Worm (Caenorhabditis elegans): ENCODE data around the gene T20G5.9.

The T20G5.9 gene

DNA sequence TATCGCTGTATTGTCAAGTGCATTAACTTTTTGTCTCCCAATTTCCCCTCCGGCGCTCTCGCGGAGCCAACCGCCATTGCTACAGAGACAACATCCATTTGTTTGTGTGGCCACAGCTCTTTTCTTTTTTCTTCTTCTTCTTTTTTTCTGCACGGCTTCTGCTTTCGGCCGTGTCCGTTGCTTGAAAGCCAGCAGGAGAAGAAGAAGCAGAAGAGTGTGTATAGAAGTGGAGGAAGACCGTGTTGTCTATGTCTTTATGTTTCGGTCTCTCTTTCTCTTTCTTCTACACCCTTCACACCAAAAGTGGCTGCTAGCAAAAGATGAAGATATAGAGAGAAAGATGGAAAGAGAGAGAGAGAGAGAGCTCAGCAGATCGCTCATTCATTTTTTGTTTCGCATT is 21.8 kb upstream of the T20G5.9 start:
- peak; percentile 13 for TF ChIP-seq unc-86 (tag; optimal IDR thresholded peaks at IDR 0.05)
- TF ChIP-seq lin-35 (GFP tag; optimal IDR thresholded peaks at IDR 0.05), result no peak
- TF ChIP-seq C04F5.9 (tag; optimal IDR thresholded peaks at IDR 0.05), result no peak
- peak; percentile 10 for TF ChIP-seq F16B12.6 (tag; optimal IDR thresholded peaks at IDR 0.05)
- peak; percentile 49 for TF ChIP-seq fkh-8 (tag; optimal IDR thresholded peaks at IDR 0.05)
- peak; percentile 59 for TF ChIP-seq fkh-10 (GFP tag; optimal IDR thresholded peaks at IDR 0.05)
- TF ChIP-seq lin-14 (GFP tag; optimal IDR thresholded peaks at IDR 0.05), result peak; percentile 75
- peak in 1 of 3 experiments; percentile 39 for TF ChIP-seq ceh-82 (tag; optimal IDR thresholded peaks at IDR 0.05)
- peak; percentile 22 to 25 for TF ChIP-seq efl-1 (optimal IDR thresholded peaks at IDR 0.05)
- no peak for TF ChIP-seq efl-1 (GFP tag; optimal IDR thresholded peaks at IDR 0.05 in 1 of 2)
- TF ChIP-seq dpl-1 (GFP tag; optimal IDR thresholded peaks at IDR 0.05), result peak in 1 of 3 experiments; percentile 21

DNA sequence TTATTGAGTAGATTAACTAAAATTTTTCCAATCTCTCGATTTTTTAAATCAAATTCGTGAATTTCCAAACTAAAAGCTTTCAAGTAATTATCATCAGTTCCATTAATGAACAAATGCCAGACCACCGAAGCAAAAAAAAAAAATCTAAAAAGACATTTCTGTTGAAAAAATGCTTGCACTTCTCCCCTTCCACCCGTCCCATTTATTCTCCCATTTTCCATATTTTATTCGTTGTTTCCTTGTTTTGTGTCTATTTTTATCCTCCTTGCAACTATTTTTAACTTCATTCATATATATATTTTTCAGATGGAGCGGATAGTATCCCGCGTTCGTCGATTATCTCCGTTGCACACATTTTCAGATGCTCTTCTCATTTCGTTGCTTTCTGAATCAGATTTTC is 20.7 kb upstream of the T20G5.9 start, which contains the start of gene epac-1:
Gene epac-1, plus strand, starts transcription at position 301 of the 400 bp plus-strand sequence.
- TF ChIP-seq egl-13 (tag; optimal IDR thresholded peaks at IDR 0.05), result no peak
- no peak for TF ChIP-seq pqm-1 (tag; optimal IDR thresholded peaks at IDR 0.05)

DNA sequence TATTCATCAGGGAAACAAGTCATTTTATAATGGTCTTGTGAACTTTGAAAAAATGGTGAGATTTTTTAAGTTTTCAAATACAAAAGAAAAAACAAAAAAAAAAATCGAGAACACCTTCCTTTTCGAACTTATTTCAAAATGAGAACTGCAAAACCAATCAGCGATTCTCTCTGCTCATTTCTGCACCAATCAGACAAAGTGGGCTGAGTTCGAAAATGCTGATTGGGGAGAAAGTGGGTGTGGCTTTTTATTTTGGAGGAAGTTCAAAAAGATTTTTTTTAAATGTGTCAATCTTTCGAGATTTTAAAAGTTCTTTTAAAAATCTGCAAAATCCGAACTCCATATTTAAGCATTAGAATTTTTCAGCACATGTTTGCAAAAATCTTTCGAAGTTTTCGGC is 15.1 kb upstream of the T20G5.9 start:
- TF ChIP-seq snpc-4 (tag; optimal IDR thresholded peaks at IDR 0.05) (no peak), nhr-76 (tag; optimal IDR thresholded peaks at IDR 0.05) (no peak), efl-1 (optimal IDR thresholded peaks at IDR 0.05) (no peak), efl-1 (GFP tag; optimal IDR thresholded peaks at IDR 0.05 in 1 of 2) (peak in 1 of 2 experiments; percentile 88), unc-30 (tag; optimal IDR thresholded peaks at IDR 0.05) (no peak), fkh-10 (GFP tag; optimal IDR thresholded peaks at IDR 0.05) (no peak), lin-13 (GFP tag; optimal IDR thresholded peaks at IDR 0.05) (no peak), fkh-4 (tag; optimal IDR thresholded peaks at IDR 0.05; ENCODE audit: borderline replicate concordance) (no peak), nhr-19 (GFP tag; conservative IDR thresholded peaks at IDR 0.05) (no peak), elt-3 (tag; optimal IDR thresholded peaks at IDR 0.05) (no peak)

DNA sequence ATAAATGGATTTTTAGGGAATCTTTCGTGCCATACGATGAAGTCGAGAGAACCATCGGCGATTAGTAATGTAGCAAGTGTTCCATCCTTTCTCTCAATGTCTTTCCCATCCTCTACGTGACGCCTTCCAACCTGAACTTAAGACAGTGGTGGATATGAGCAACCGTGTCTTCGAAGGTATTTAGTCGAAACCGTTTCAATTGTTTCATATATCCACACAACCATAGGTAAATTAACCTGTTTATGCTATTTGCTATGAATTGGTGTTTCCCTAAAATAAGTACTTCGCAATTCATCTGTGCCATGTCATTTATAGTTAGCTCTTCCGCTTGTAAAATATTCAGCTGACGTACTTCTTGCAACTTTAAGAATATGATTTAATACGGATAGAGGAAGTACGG is 13.7 kb upstream of the T20G5.9 start:
- TF ChIP-seq snu-23 (GFP tag; optimal IDR thresholded peaks at IDR 0.05) (no peak), efl-1 (optimal IDR thresholded peaks at IDR 0.05) (no peak), efl-1 (GFP tag; optimal IDR thresholded peaks at IDR 0.05 in 1 of 2) (peak in 1 of 2 experiments; percentile 64)

DNA sequence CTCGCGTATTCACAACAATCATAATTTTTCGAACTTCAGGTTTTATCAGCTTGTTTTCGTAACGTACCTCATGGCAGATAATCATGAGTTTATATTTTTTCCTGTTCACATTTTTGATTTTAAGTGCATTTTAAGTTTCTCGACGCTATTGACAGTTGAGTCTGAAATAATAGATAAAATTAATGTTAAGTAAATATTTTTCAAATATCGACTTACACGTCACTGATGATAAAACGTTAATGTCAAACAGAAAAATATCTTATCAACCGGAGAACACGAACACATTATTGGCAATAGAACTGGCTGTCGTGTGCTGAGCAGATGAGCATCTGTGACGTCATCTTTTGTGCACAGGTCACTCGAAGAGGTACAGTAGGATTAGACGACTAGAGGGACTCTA is 12.8 kb upstream of the T20G5.9 start:
- TF ChIP-seq grh-1 (GFP tag; IDR thresholded peaks at IDR 0.05) (no peak), egl-27 (tag; optimal IDR thresholded peaks at IDR 0.05) (no peak), pag-3 (tag; optimal IDR thresholded peaks at IDR 0.05; ENCODE audit: borderline replicate concordance, insufficient read depth) (no peak), jun-1 (tag; optimal IDR thresholded peaks at IDR 0.05) (no peak), nhr-85 (tag) (no peak), nhr-20 (tag; optimal IDR thresholded peaks at IDR 0.05) (no peak), lin-39 (tag; optimal IDR thresholded peaks at IDR 0.05) (no peak)

DNA sequence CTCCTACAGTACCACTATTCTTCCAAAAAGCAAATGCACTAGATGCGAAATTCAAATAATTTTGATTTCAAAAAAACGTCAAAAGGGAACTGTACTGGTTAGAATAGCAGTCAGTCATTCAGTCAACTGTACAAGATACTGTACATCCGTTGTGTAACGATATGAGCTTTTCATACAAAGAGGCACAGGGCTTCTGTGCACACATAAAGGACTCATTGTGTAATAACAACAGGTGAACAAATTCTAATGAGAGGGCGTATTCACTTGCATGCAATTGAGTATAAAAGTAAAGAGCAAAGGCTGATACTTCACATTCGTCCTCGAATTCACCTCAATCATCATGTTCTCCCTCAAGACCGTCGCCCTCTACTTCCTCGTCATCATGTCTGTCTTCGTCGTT is 12.2 kb upstream of the T20G5.9 start, which contains the start of gene dod-6:
Gene dod-6, plus strand, starts transcription at position 301 of the 400 bp plus-strand sequence.
- TF ChIP-seq lir-3 (tag; optimal IDR thresholded peaks at IDR 0.05; ENCODE audit: poor library complexity) (no peak), efl-3 (GFP tag; optimal IDR thresholded peaks at IDR 0.05) (no peak), lin-14 (GFP tag; optimal IDR thresholded peaks at IDR 0.05) (no peak), aha-1 (tag; optimal IDR thresholded peaks at IDR 0.05) (no peak), isw-1 (GFP tag; IDR thresholded peaks at IDR 0.05) (no peak), skn-1 (tag; optimal IDR thresholded peaks at IDR 0.05) (no peak), swsn-7 (tag; optimal IDR thresholded peaks at IDR 0.05) (no peak), egl-27 (tag; optimal IDR thresholded peaks at IDR 0.05) (no peak), unc-62 (GFP tag; optimal IDR thresholded peaks at IDR 0.05) (no peak), dsc-1 (tag; optimal IDR thresholded peaks at IDR 0.05) (no peak)

Data from whole organism, L1 larva.